Worm (Caenorhabditis elegans): ENCODE data around the gene Y42H9AR.1.

The Y42H9AR.1 gene

ce11 chrIV:8133536-8133935 lies 20.3 kb downstream of the Y42H9AR.1 start, which contains the start of gene sph-1 (continued):
- TF ChIP-seq C17E4.6 (GFP tag; IDR thresholded peaks at IDR 0.05) (no peak), cebp-2 (GFP tag; IDR thresholded peaks at IDR 0.05) (no peak), tbx-9 (tag; optimal IDR thresholded peaks at IDR 0.05; ENCODE audit: borderline replicate concordance) (no peak), lag-1 (GFP tag; IDR thresholded peaks at IDR 0.05) (no peak), dox-1 (GFP tag; IDR thresholded peaks at IDR 0.05) (0 out of 2 replicates have a peak, but pooled peaks have one; percentile 26), chd-7 (tag; optimal IDR thresholded peaks at IDR 0.05) (no peak), pha-4 (tag; optimal IDR thresholded peaks at IDR 0.05) (no peak), F22D6.2 (tag; optimal IDR thresholded peaks at IDR 0.05) (no peak), T07F8.4 (tag; optimal IDR thresholded peaks at IDR 0.05) (no peak), ccch-3 (GFP tag; optimal IDR thresholded peaks at IDR 0.05) (no peak), aptf-2 (GFP tag; conservative IDR thresholded peaks at IDR 0.05) (no peak), attf-6 (GFP tag; IDR thresholded peaks at IDR 0.05) (no peak), Y53G8AR.9 (GFP tag; conservative IDR thresholded peaks at IDR 0.05) (no peak), madf-8 (GFP tag; conservative IDR thresholded peaks at IDR 0.05) (no peak), B0019.2 (GFP tag; conservative IDR thresholded peaks at IDR 0.05) (no peak), lin-40 (tag; optimal IDR thresholded peaks at IDR 0.05) (peak; percentile 30), akir-1 (GFP tag; optimal IDR thresholded peaks at IDR 0.05) (no peak), K12H6.12 (tag; optimal IDR thresholded peaks at IDR 0.05) (no peak), ztf-3 (GFP tag; optimal IDR thresholded peaks at IDR 0.05) (no peak), hmg-20 (GFP tag; IDR thresholded peaks at IDR 0.05) (no peak), Y79H2A.3 (GFP tag; conservative IDR thresholded peaks at IDR 0.05) (no peak), hsf-1 (GFP tag; IDR thresholded peaks at IDR 0.05) (no peak), B0035.1 (tag; optimal IDR thresholded peaks at IDR 0.05) (no peak), sea-2 (GFP tag; IDR thresholded peaks at IDR 0.05) (no peak), madf-6 (GFP tag; IDR thresholded peaks at IDR 0.05) (no peak), egl-18 (GFP tag; IDR thresholded peaks at IDR 0.05) (no peak), gei-17 (GFP tag; optimal IDR thresholded peaks at IDR 0.05) (no peak), Y53F4B.3 (GFP tag; IDR thresholded peaks at IDR 0.05) (no peak), dpl-1 (GFP tag; optimal IDR thresholded peaks at IDR 0.05) (no peak), lin-35 (GFP tag; optimal IDR thresholded peaks at IDR 0.05) (no peak), ceh-40 (GFP tag; IDR thresholded peaks at IDR 0.05) (no peak), ztf-25 (GFP tag; IDR thresholded peaks at IDR 0.05) (no peak), xnd-1 (tag; optimal IDR thresholded peaks at IDR 0.05) (no peak), hlh-12 (tag; optimal IDR thresholded peaks at IDR 0.05) (no peak), ceh-100 (GFP tag; IDR thresholded peaks at IDR 0.05) (no peak), nhr-80 (tag; optimal IDR thresholded peaks at IDR 0.05) (peak; percentile 69), hrde-1 (tag; optimal IDR thresholded peaks at IDR 0.05; ENCODE audit: borderline replicate concordance) (no peak), rec-8 (tag; optimal IDR thresholded peaks at IDR 0.05) (no peak), zfh-2 (GFP tag; conservative IDR thresholded peaks at IDR 0.05) (no peak), ztf-6 (GFP tag; IDR thresholded peaks at IDR 0.05) (no peak), F57A8.1 (GFP tag; optimal IDR thresholded peaks at IDR 0.05) (no peak), ceh-58 (GFP tag; IDR thresholded peaks at IDR 0.05) (no peak), snpc-1.3 (tag; optimal IDR thresholded peaks at IDR 0.05; ENCODE audit: insufficient read depth) (peak; percentile 4), B0336.3 (GFP tag; IDR thresholded peaks at IDR 0.05) (peak; percentile 61; the same call in 1 of the 2 replicates), bed-1 (GFP tag; IDR thresholded peaks at IDR 0.05) (no peak), nfya-2 (GFP tag; IDR thresholded peaks at IDR 0.05) (no peak)
